Worm (Caenorhabditis elegans) whole organism, early embryonic: ENCODE measurements around the gene F07H5.10.
A peak's percentile ranks its signal among the peaks of the same experiment; 100 is the strongest.

Experiments used
- B0310.2 ChIP-seq: sonication (generic microtip); optimal IDR thresholded peaks from 2 replicates; lab custom pipeline; 2016; ENCODE audit warnings: mild to moderate bottlenecking, missing genetic modification characterization, missing compliant biosample characterization
- F13C5.2 ChIP-seq: sonication (generic microtip); optimal IDR thresholded peaks from 2 replicates; lab custom pipeline; 2017; ENCODE audit warnings: mild to moderate bottlenecking, missing genetic modification characterization, inconsistent platforms, missing compliant biosample characterization
- aly-1 ChIP-seq: sonication (generic microtip); optimal IDR thresholded peaks from 2 replicates; lab custom pipeline; 2016; ENCODE audit warnings: missing genetic modification characterization, missing compliant biosample characterization
- ama-1 ChIP-seq: fragments of 150-350 bp; optimal IDR thresholded peaks from 2 replicates; lab custom pipeline; 2014
- ceh-13 ChIP-seq: fragments of 200-800 bp; sonication (Bioruptor generic); optimal IDR thresholded peaks from 2 replicates; lab custom pipeline; 2018; ENCODE audit warnings: mild to moderate bottlenecking, missing genetic modification characterization, missing compliant biosample characterization
- ceh-36 ChIP-seq: sonication (generic microtip); optimal IDR thresholded peaks from 2 replicates; lab custom pipeline; 2016; ENCODE audit warnings: missing genetic modification characterization, inconsistent platforms, missing compliant biosample characterization
- ets-7 ChIP-seq: sonication (generic microtip); optimal IDR thresholded peaks from 2 replicates; lab custom pipeline; 2016; ENCODE audit warnings: missing genotype, missing genetic modification characterization, missing compliant biosample characterization
- flt-1 ChIP-seq: fragments of 200-800 bp; sonication (Bioruptor generic); IDR thresholded peaks from 2 replicates; pipeline ENCODE4 v1.3.6; 2022; ENCODE audit warnings: missing genetic modification characterization, missing compliant biosample characterization
- hmbx-1 ChIP-seq: sonication (generic microtip); optimal IDR thresholded peaks from 2 replicates; lab custom pipeline; 2016; ENCODE audit warnings: mild to moderate bottlenecking, missing genetic modification characterization, missing compliant biosample characterization
- hmg-4 ChIP-seq: fragments of 200-800 bp; sonication (Bioruptor generic); optimal IDR thresholded peaks from 2 replicates; lab custom pipeline; 2018; ENCODE audit warnings: mild to moderate bottlenecking, missing genetic modification characterization, missing compliant biosample characterization
- hnd-1 ChIP-seq: sonication (generic microtip); optimal IDR thresholded peaks from 2 replicates; lab custom pipeline; 2016; ENCODE audit warnings: missing genetic modification characterization, missing compliant biosample characterization
- pes-1 ChIP-seq: fragments of 200-800 bp; sonication (Bioruptor generic); IDR thresholded peaks from 2 replicates; pipeline ENCODE4 v1.3.6; 2022; ENCODE audit warnings: missing genetic modification reagents, missing genetic modification characterization, missing compliant biosample characterization
- scrt-1 ChIP-seq: fragments of 200-800 bp; sonication (Bioruptor generic); IDR thresholded peaks from 2 replicates; pipeline ENCODE4 v1.3.6; 2022; ENCODE audit warnings: missing genetic modification characterization, missing compliant biosample characterization
- sea-1 ChIP-seq: fragments of 200-800 bp; sonication (Bioruptor generic); conservative IDR thresholded peaks from 2 replicates; pipeline ENCODE4 v1.3.6; 2022; ENCODE audit warnings: missing genetic modification characterization, missing compliant biosample characterization
- tbx-11 ChIP-seq: fragments of 200-800 bp; sonication (Bioruptor generic); IDR thresholded peaks from 2 replicates; pipeline ENCODE4 v1.3.6; 2022; ENCODE audit warnings: missing genetic modification characterization, missing compliant biosample characterization
- tbx-37 ChIP-seq: fragments of 200-800 bp; sonication (Bioruptor generic); conservative IDR thresholded peaks from 2 replicates; pipeline ENCODE4 v1.3.6; 2022; ENCODE audit warnings: missing genetic modification reagents, missing genetic modification characterization, missing compliant biosample characterization
- tra-4 ChIP-seq: sonication (generic microtip); optimal IDR thresholded peaks from 2 replicates; lab custom pipeline; 2017; ENCODE audit warnings: missing genetic modification characterization, missing compliant biosample characterization

The F07H5.10 gene

DNA sequence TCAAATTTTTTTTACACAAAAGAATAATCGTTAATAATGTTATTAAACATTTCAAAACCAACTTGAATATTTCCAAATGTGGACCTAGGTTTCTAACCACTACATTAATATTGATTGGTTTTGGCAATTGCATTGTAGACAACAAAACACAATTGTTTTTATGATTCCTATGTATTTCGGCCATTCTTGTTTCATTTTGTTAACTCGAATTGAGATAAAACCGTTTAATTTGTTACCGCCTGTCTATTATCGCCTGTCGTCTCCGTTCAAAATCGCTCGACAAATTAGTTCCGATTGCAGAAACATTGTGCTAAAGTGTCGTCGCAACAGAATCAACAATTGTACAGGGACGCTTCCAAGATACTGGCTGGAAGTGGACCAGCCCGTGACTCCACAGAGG is 37.7 kb downstream of the F07H5.10 start, which contains the start of gene let-19:
let-19 (plus strand) TSS at position 301 of the 400 bp plus-strand sequence.
- no peak for TF ChIP-seq F13C5.2
- no peak for TF ChIP-seq hnd-1 (tag; lab: Kevin White, UChicago)
- TF ChIP-seq ama-1: no peak
- no peak for TF ChIP-seq sea-1
- no peak for TF ChIP-seq hmg-4
- no peak for TF ChIP-seq flt-1 (GFP tag; lab: Robert Waterston, UW)

ce11 chrII:8769375-8769774 is 39.0 kb downstream of the F07H5.10 start:
- no peak for TF ChIP-seq ceh-13 (GFP tag; lab: Kevin White, UChicago)
- peak; percentile 53 for TF ChIP-seq F13C5.2
- TF ChIP-seq hmg-4: peak; percentile 69

- no peak for TF ChIP-seq ceh-36 (tag; lab: Kevin White, UChicago)
- TF ChIP-seq scrt-1 (GFP tag; lab: Robert Waterston, UW): no peak
- TF ChIP-seq sea-1: no peak
- no peak for TF ChIP-seq tbx-11 (GFP tag; lab: Robert Waterston, UW)
- no peak for TF ChIP-seq hmbx-1
- TF ChIP-seq ets-7: no peak
- TF ChIP-seq ceh-13 (GFP tag; lab: Kevin White, UChicago): no peak
- TF ChIP-seq F13C5.2: no peak
- no peak for TF ChIP-seq B0310.2 (tag; lab: Kevin White, UChicago)
- TF ChIP-seq aly-1 (tag; lab: Kevin White, UChicago): no peak
Measured at ce11 chrII:8766897-8767296, 41.5 kb downstream of the F07H5.10 start, which contains the start of gene pah-1. TSS of gene pah-1 (minus strand) at chrII:8766997.

DNA sequence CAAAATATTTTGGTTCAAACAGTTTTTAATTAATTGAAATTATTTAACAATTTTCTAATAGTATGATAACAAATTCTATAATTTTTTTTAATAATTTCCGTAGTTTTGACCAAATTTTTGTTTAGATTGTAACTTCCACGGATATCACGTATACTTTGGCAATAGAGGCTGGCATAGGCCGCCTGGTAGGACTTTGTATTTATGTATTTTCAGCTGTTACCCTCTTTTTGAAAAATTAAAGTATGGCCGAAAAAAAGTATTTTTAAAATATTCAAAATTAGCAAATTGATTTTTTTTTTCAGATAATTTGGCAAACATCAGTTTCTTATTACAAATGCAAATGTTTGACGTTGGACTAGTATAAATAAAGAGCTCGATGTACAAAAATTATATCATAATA is 41.9 kb downstream of the F07H5.10 start, which contains the start of the genes nsph-1.1 and K08F8.15:
nsph-1.1 (plus strand) TSS at position 301 of the 400 bp plus-strand sequence.
K08F8.15 (plus strand) TSS at position 335 of the 400 bp plus-strand sequence.
- TF ChIP-seq pes-1 (GFP tag; lab: Robert Waterston, UW) (no peak), aly-1 (tag; lab: Kevin White, UChicago) (no peak), ets-7 (no peak), ceh-13 (GFP tag; lab: Kevin White, UChicago) (no peak), hmbx-1 (no peak), ceh-36 (tag; lab: Kevin White, UChicago) (no peak), F13C5.2 (no peak), scrt-1 (GFP tag; lab: Robert Waterston, UW) (no peak), tbx-37 (GFP tag; lab: Robert Waterston, UW) (no peak), sea-1 (no peak), tbx-11 (GFP tag; lab: Robert Waterston, UW) (no peak), hnd-1 (tag; lab: Kevin White, UChicago) (no peak), B0310.2 (tag; lab: Kevin White, UChicago) (no peak), flt-1 (GFP tag; lab: Robert Waterston, UW) (no peak), ama-1 (no peak), tra-4 (tag; lab: Kevin White, UChicago) (no peak), hmg-4 (no peak)

DNA sequence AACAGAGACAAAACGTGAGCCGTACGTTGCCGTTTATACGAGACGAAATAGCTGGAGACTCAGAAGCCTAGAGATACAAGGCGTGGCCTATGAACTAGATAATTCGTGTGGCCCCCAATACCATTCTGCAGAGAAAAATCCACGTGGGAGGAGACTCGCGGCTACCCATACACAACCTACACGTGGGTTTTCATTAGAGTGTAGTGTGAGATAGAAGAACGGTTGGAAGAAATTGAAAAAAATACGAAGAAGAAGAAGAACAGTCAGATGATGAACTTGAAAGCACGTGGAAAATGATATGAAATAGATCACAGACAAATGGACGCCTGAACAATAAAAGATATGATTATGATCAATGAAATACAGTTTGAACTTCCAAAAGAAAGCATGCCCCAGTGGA is 43.3 kb downstream of the F07H5.10 start:
- TF ChIP-seq ceh-13 (GFP tag; lab: Kevin White, UChicago) (no peak), hmg-4 (no peak), ama-1 (no peak), tbx-11 (GFP tag; lab: Robert Waterston, UW) (no peak), hmbx-1 (no peak), ets-7 (no peak), B0310.2 (tag; lab: Kevin White, UChicago) (no peak)

DNA sequence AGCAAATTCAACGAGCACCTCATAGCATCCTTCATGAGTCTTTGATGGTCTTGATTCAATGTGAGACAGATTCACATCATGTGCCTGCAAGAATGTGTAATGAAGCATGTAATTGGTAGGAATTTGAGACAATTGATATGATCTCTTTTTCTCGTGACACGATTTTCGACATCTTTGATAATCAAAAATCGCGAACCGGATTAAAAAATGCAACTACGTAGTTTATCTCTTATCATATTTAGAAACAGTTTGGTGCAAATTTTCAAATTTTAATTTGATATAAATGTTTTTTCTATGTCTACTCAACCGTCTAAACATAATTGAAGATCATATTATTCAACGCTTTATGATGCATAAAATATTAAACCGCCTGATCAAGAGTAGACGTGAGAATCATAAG is 44.0 kb downstream of the F07H5.10 start:
- no peak for TF ChIP-seq tbx-37 (GFP tag; lab: Robert Waterston, UW)
- no peak for TF ChIP-seq ceh-13 (GFP tag; lab: Kevin White, UChicago)
- TF ChIP-seq B0310.2 (tag; lab: Kevin White, UChicago): no peak
- no peak for TF ChIP-seq ets-7
- no peak for TF ChIP-seq scrt-1 (GFP tag; lab: Robert Waterston, UW)
- TF ChIP-seq aly-1 (tag; lab: Kevin White, UChicago): no peak
- TF ChIP-seq sea-1: no peak

DNA sequence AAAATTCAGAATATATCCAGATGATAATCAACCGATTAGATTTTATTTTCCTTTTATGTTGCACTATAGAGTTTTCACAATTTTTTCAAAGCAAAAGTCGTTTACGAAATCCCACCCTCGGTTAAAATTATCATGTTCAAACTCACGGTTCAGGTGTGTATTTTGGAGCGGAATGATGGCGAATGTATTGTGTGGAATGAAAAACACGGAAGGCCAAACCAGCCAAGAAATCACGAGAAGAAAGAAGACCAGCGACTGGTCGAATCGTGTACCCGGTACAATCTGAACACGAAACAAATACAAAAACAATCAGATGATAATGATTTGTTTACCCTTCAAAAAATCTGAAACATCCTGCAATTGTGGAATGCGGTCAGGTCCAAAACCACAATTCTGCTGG is 45.0 kb downstream of the F07H5.10 start:
- no peak for TF ChIP-seq tbx-37 (GFP tag; lab: Robert Waterston, UW)

DNA sequence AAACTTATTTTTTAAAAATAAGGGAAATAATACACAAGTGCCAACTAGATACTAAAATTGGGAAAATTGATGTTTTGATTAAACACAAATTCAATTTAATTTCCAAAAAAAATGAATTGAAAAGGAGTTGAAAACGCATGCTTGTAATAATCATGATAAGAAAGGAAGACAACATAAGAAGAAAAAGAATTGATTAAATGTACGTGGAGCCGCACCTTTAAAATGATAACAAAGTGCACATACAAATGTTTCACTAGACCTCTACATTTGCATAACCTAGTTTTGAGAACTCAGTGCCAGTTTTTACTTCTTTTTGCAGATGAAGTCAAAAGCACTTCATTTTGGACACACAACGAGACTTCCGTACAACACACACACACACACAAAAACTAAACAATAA is 46.6 kb downstream of the F07H5.10 start:
- no peak for TF ChIP-seq sea-1
- TF ChIP-seq ceh-36 (tag; lab: Kevin White, UChicago): no peak
- no peak for TF ChIP-seq ama-1
- TF ChIP-seq scrt-1 (GFP tag; lab: Robert Waterston, UW): no peak
- TF ChIP-seq B0310.2 (tag; lab: Kevin White, UChicago): no peak
- no peak for TF ChIP-seq ets-7
- TF ChIP-seq flt-1 (GFP tag; lab: Robert Waterston, UW): no peak
- no peak for TF ChIP-seq hmbx-1
- TF ChIP-seq aly-1 (tag; lab: Kevin White, UChicago): no peak
- TF ChIP-seq hnd-1 (tag; lab: Kevin White, UChicago): no peak
- no peak for TF ChIP-seq tra-4 (tag; lab: Kevin White, UChicago)
- TF ChIP-seq pes-1 (GFP tag; lab: Robert Waterston, UW): no peak
- TF ChIP-seq tbx-11 (GFP tag; lab: Robert Waterston, UW): no peak
- TF ChIP-seq tbx-37 (GFP tag; lab: Robert Waterston, UW): no peak
- no peak for TF ChIP-seq ceh-13 (GFP tag; lab: Kevin White, UChicago)
- no peak for TF ChIP-seq F13C5.2
- no peak for TF ChIP-seq hmg-4

DNA sequence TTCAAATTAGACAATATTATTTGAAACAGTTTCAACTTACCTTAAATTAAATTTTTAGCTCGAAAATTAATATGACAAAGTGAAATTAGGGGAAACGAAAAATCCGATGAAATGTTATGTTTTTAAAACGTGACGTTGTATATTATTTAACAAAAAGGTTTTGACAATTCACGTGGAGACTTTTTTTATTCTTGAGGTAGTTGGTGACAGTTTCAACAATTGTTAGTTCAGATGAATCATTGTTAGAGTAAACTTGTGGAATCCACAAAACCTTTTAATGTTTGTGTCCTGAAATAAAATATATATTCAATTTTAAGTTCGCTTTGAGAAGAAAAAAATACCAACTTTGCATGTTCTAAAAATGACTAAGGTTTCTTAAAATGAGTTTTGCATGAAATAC is 48.9 kb downstream of the F07H5.10 start, which contains the start of gene fut-1:
fut-1 (minus strand) TSS at position 101 of the 400 bp plus-strand sequence.
- TF ChIP-seq sea-1: no peak
- TF ChIP-seq flt-1 (GFP tag; lab: Robert Waterston, UW): no peak
- TF ChIP-seq hmbx-1: no peak
- TF ChIP-seq B0310.2 (tag; lab: Kevin White, UChicago): no peak
- TF ChIP-seq pes-1 (GFP tag; lab: Robert Waterston, UW): no peak
- TF ChIP-seq tbx-37 (GFP tag; lab: Robert Waterston, UW): no peak
- no peak for TF ChIP-seq ets-7
- no peak for TF ChIP-seq scrt-1 (GFP tag; lab: Robert Waterston, UW)
- no peak for TF ChIP-seq ceh-36 (tag; lab: Kevin White, UChicago)
- no peak for TF ChIP-seq aly-1 (tag; lab: Kevin White, UChicago)
- TF ChIP-seq ceh-13 (GFP tag; lab: Kevin White, UChicago): no peak
